Fruit fly (Drosophila melanogaster) whole organism, embryonic: ENCODE data around the gene SP555.

ENCODE experiments used
- Bteb2 ChIP-seq: fragments of 200-800 bp; sonication (Bioruptor generic); optimal IDR thresholded peaks from 2 replicates; lab custom pipeline; 2016; ENCODE audit warnings: missing biosample characterization, missing genetic modification characterization
- CG10979 ChIP-seq: fragments of 200-800 bp; sonication (Bioruptor generic); optimal IDR thresholded peaks from 2 replicates; lab custom pipeline; 2018; ENCODE audit warnings: missing biosample characterization, mild to moderate bottlenecking, missing genetic modification characterization, moderate library complexity
- CG14441 ChIP-seq: fragments of 200-800 bp; sonication (Bioruptor generic); IDR thresholded peaks from 2 replicates; pipeline ENCODE4 v1.3.6; 2022; ENCODE audit warnings: missing biosample characterization, missing genetic modification characterization
- CG15514 ChIP-seq: fragments of 200-800 bp; sonication (Bioruptor generic); optimal IDR thresholded peaks from 3 replicates; lab custom pipeline; 2017; ENCODE audit warnings: missing biosample characterization, missing genetic modification characterization, mild to moderate bottlenecking, moderate library complexity, missing genetic modification reagents
- CG15696 ChIP-seq: fragments of 200-800 bp; sonication (Bioruptor generic); optimal IDR thresholded peaks from 2 replicates; lab custom pipeline; 2019; ENCODE audit warnings: missing biosample characterization, mild to moderate bottlenecking, missing genetic modification characterization, moderate library complexity
- CG17912 ChIP-seq: fragments of 200-800 bp; sonication (Bioruptor generic); optimal IDR thresholded peaks from 2 replicates; lab custom pipeline; 2018; ENCODE audit warnings: missing biosample characterization, mild to moderate bottlenecking, missing genetic modification characterization
- CG18262 ChIP-seq: fragments of 200-800 bp; optimal IDR thresholded peaks from 3 replicates; lab custom pipeline; 2019; ENCODE audit warnings: missing biosample characterization, mild to moderate bottlenecking, missing genetic modification characterization, moderate library complexity
- CG18476 ChIP-seq: fragments of 200-800 bp; sonication (Bioruptor generic); optimal IDR thresholded peaks from 2 replicates; lab custom pipeline; 2016; ENCODE audit warnings: missing biosample characterization, mild to moderate bottlenecking, missing genetic modification characterization
- CG2116 ChIP-seq: fragments of 200-800 bp; sonication (Bioruptor generic); optimal IDR thresholded peaks from 3 replicates; lab custom pipeline; 2018; ENCODE audit warnings: missing biosample characterization, mild to moderate bottlenecking, missing genetic modification characterization
- CG33557 ChIP-seq: fragments of 200-800 bp; sonication (Bioruptor generic); optimal IDR thresholded peaks from 2 replicates; lab custom pipeline; 2019; ENCODE audit warnings: missing biosample characterization, mild to moderate bottlenecking, missing genetic modification characterization, moderate library complexity
- CG4424 ChIP-seq: fragments of 200-800 bp; sonication (Bioruptor generic); optimal IDR thresholded peaks from 3 replicates; lab custom pipeline; 2016; ENCODE audit warnings: missing biosample characterization, missing genetic modification characterization
- CG4617 ChIP-seq: fragments of 200-800 bp; sonication (Bioruptor generic); optimal IDR thresholded peaks from 3 replicates; lab custom pipeline; 2016; ENCODE audit warnings: missing biosample characterization, missing genetic modification characterization, borderline replicate concordance
- CG5245 ChIP-seq: fragments of 200-800 bp; sonication (Bioruptor generic); optimal IDR thresholded peaks from 3 replicates; lab custom pipeline; 2016; ENCODE audit warnings: missing biosample characterization, missing genetic modification characterization
- CG6654 ChIP-seq: fragments of 200-800 bp; sonication (Bioruptor generic); optimal IDR thresholded peaks from 2 replicates; lab custom pipeline; 2017; ENCODE audit warnings: missing biosample characterization, mild to moderate bottlenecking, missing genetic modification characterization
- CG7839 ChIP-seq: fragments of 200-800 bp; sonication (Bioruptor generic); optimal IDR thresholded peaks from 3 replicates; lab custom pipeline; 2018; ENCODE audit warnings: missing biosample characterization, mild to moderate bottlenecking, missing genetic modification characterization, moderate library complexity
- CG8944 ChIP-seq: fragments of 200-800 bp; sonication (Bioruptor generic); optimal IDR thresholded peaks from 3 replicates; lab custom pipeline; 2016; ENCODE audit warnings: missing biosample characterization, missing genetic modification characterization
- CG9797 ChIP-seq: fragments of 200-800 bp; sonication (Bioruptor generic); optimal IDR thresholded peaks from 3 replicates; lab custom pipeline; 2018; ENCODE audit warnings: missing biosample characterization, mild to moderate bottlenecking, missing genetic modification characterization
- Dp ChIP-seq: fragments of 200-800 bp; sonication (Bioruptor generic); optimal IDR thresholded peaks from 2 replicates; lab custom pipeline; 2018; ENCODE audit warnings: missing biosample characterization, mild to moderate bottlenecking, missing genetic modification characterization, moderate library complexity
- Dref ChIP-seq: fragments of 200-800 bp; sonication (Bioruptor generic); IDR thresholded peaks from 2 replicates; pipeline ENCODE4 v1.3.6; 2022; ENCODE audit warnings: missing biosample characterization, missing genetic modification characterization
- Gsc ChIP-seq: fragments of 200-800 bp; sonication (Bioruptor generic); IDR thresholded peaks from 2 replicates; pipeline ENCODE4 v1.3.6; 2022; ENCODE audit warnings: missing biosample characterization, missing genetic modification characterization
- HLH54F ChIP-seq: fragments of 200-800 bp; sonication (Bioruptor generic); optimal IDR thresholded peaks from 3 replicates; lab custom pipeline; 2016; ENCODE audit warnings: missing biosample characterization, missing genetic modification characterization
- Hand ChIP-seq: fragments of 200-800 bp; sonication (Bioruptor generic); optimal IDR thresholded peaks from 2 replicates; lab custom pipeline; 2017; ENCODE audit warnings: mild to moderate bottlenecking, missing biosample characterization, missing genetic modification reagents, missing genetic modification characterization
- Hr51 ChIP-seq, 2 experiments: fragments of 200-800 bp; sonication (Bioruptor generic); optimal IDR thresholded peaks; 2 replicates in 1 of 2; 3 replicates in 1 of 2; lab custom pipeline; 2016 to 2018; ENCODE audit warnings: missing biosample characterization in 2 of 2, missing genetic modification characterization in 2 of 2, mild to moderate bottlenecking in 1 of 2, moderate library complexity in 1 of 2
- Lhr ChIP-seq: fragments of 200-800 bp; sonication (Bioruptor generic); optimal IDR thresholded peaks from 3 replicates; lab custom pipeline; 2017; ENCODE audit warnings: mild to moderate bottlenecking, missing biosample characterization, missing genetic modification reagents, missing genetic modification characterization
- Lim3 ChIP-seq: fragments of 200-800 bp; sonication (Bioruptor generic); IDR thresholded peaks from 2 replicates; pipeline ENCODE4 v1.3.6; 2022; ENCODE audit warnings: missing biosample characterization, missing genetic modification characterization
- Mes4 ChIP-seq: fragments of 200-800 bp; sonication (Bioruptor generic); optimal IDR thresholded peaks from 2 replicates; lab custom pipeline; 2016; ENCODE audit warnings: missing biosample characterization, missing genetic modification characterization
- PHDP ChIP-seq: fragments of 200-800 bp; sonication (Bioruptor generic); optimal IDR thresholded peaks from 3 replicates; lab custom pipeline; 2018; ENCODE audit warnings: missing biosample characterization, mild to moderate bottlenecking, missing genetic modification characterization, moderate library complexity
- Ptx1 ChIP-seq: fragments of 200-800 bp; sonication (Bioruptor generic); IDR thresholded peaks from 2 replicates; pipeline ENCODE4 v1.3.6; 2022; ENCODE audit warnings: missing biosample characterization, missing genetic modification characterization
- Rx ChIP-seq: fragments of 200-800 bp; sonication (Bioruptor generic); IDR thresholded peaks from 2 replicates; pipeline ENCODE4 v1.3.6; 2022; ENCODE audit warnings: missing biosample characterization, missing genetic modification characterization
- Usf ChIP-seq: fragments of 200-800 bp; sonication (Bioruptor generic); optimal IDR thresholded peaks from 2 replicates; lab custom pipeline; 2017; ENCODE audit warnings: missing genotype, missing biosample characterization, missing genetic modification characterization
- YL-1 ChIP-seq: fragments of 200-800 bp; sonication (Bioruptor generic); optimal IDR thresholded peaks from 3 replicates; lab custom pipeline; 2017; ENCODE audit warnings: missing biosample characterization, mild to moderate bottlenecking, missing genetic modification characterization
- abd-A ChIP-seq: fragments of 200-800 bp; sonication (Bioruptor generic); optimal IDR thresholded peaks from 3 replicates; lab custom pipeline; 2019; ENCODE audit warnings: missing biosample characterization, mild to moderate bottlenecking, missing genetic modification characterization, moderate library complexity
- aop ChIP-seq: fragments of 200-800 bp; sonication (Bioruptor generic); IDR thresholded peaks from 2 replicates; pipeline ENCODE4 v1.3.6; 2022; ENCODE audit warnings: missing biosample characterization, missing genetic modification characterization
- btn ChIP-seq: fragments of 200-800 bp; sonication (Bioruptor generic); optimal IDR thresholded peaks from 2 replicates; lab custom pipeline; 2016; ENCODE audit warnings: missing biosample characterization, missing genetic modification characterization
- chn ChIP-seq: fragments of 200-800 bp; sonication (Bioruptor generic); optimal IDR thresholded peaks from 2 replicates; lab custom pipeline; 2016; ENCODE audit warnings: missing biosample characterization, missing genetic modification characterization
- ci ChIP-seq: fragments of 200-800 bp; sonication (Bioruptor generic); IDR thresholded peaks from 3 replicates; pipeline ENCODE4 v1.3.6; 2022; ENCODE audit warnings: missing biosample characterization, missing genetic modification characterization
- ewg ChIP-seq: fragments of 200-800 bp; sonication (Bioruptor generic); optimal IDR thresholded peaks from 3 replicates; lab custom pipeline; 2017; ENCODE audit warnings: mild to moderate bottlenecking, missing biosample characterization, missing genetic modification reagents, missing genetic modification characterization
- eyg ChIP-seq: fragments of 200-800 bp; sonication (Bioruptor generic); optimal IDR thresholded peaks from 3 replicates; lab custom pipeline; 2016; ENCODE audit warnings: missing biosample characterization, missing genetic modification characterization
- fd3F ChIP-seq: fragments of 200-800 bp; sonication (Bioruptor generic); optimal IDR thresholded peaks from 2 replicates; lab custom pipeline; 2018; ENCODE audit warnings: missing biosample characterization, mild to moderate bottlenecking, missing genetic modification characterization, moderate library complexity
- fd64A ChIP-seq: fragments of 200-800 bp; sonication (Bioruptor generic); optimal IDR thresholded peaks from 3 replicates; lab custom pipeline; 2018; ENCODE audit warnings: missing biosample characterization, mild to moderate bottlenecking, missing genetic modification characterization
- gem ChIP-seq: fragments of 200-800 bp; sonication (Bioruptor generic); optimal IDR thresholded peaks from 2 replicates; lab custom pipeline; 2019; ENCODE audit warnings: missing biosample characterization, mild to moderate bottlenecking, missing genetic modification characterization, moderate library complexity
- grau ChIP-seq: fragments of 200-800 bp; optimal IDR thresholded peaks from 3 replicates; lab custom pipeline; 2019; ENCODE audit warnings: missing biosample characterization, mild to moderate bottlenecking, missing genetic modification characterization, moderate library complexity
- insv ChIP-seq, 2 experiments: fragments of 200-800 bp; sonication (Bioruptor generic); optimal IDR thresholded peaks; 3 replicates each; lab custom pipeline; 2016 to 2018; ENCODE audit warnings: missing biosample characterization in 2 of 2, missing genetic modification characterization in 2 of 2
- oc ChIP-seq: fragments of 200-800 bp; sonication (Bioruptor generic); optimal IDR thresholded peaks from 2 replicates; lab custom pipeline; 2018; ENCODE audit warnings: missing biosample characterization, mild to moderate bottlenecking, missing genetic modification characterization, moderate library complexity
- sim ChIP-seq: fragments of 200-800 bp; sonication (Bioruptor generic); IDR thresholded peaks from 2 replicates; pipeline ENCODE4 v1.3.6; 2022; ENCODE audit warnings: missing biosample characterization, missing genetic modification characterization
- sima ChIP-seq: fragments of 200-800 bp; sonication (Bioruptor generic); optimal IDR thresholded peaks from 2 replicates; lab custom pipeline; 2016; ENCODE audit warnings: missing biosample characterization, missing genetic modification characterization
- slbo ChIP-seq: fragments of 200-800 bp; sonication (Bioruptor generic); IDR thresholded peaks from 2 replicates; pipeline ENCODE4 v1.3.6; 2022; ENCODE audit warnings: missing biosample characterization, missing genetic modification characterization
- vvl ChIP-seq: fragments of 200-800 bp; sonication (Bioruptor generic); IDR thresholded peaks from 2 replicates; pipeline ENCODE4 v1.3.6; 2022; ENCODE audit warnings: missing biosample characterization, missing genetic modification characterization
- wdn ChIP-seq: fragments of 200-800 bp; sonication (Bioruptor generic); IDR thresholded peaks from 2 replicates; pipeline ENCODE4 v1.3.6; 2022; ENCODE audit warnings: missing biosample characterization, missing genetic modification characterization
- zfh2 ChIP-seq: fragments of 200-800 bp; sonication (Bioruptor generic); optimal IDR thresholded peaks from 2 replicates; lab custom pipeline; 2016; ENCODE audit warnings: missing biosample characterization, missing genetic modification characterization

Gene SP555

DNA sequence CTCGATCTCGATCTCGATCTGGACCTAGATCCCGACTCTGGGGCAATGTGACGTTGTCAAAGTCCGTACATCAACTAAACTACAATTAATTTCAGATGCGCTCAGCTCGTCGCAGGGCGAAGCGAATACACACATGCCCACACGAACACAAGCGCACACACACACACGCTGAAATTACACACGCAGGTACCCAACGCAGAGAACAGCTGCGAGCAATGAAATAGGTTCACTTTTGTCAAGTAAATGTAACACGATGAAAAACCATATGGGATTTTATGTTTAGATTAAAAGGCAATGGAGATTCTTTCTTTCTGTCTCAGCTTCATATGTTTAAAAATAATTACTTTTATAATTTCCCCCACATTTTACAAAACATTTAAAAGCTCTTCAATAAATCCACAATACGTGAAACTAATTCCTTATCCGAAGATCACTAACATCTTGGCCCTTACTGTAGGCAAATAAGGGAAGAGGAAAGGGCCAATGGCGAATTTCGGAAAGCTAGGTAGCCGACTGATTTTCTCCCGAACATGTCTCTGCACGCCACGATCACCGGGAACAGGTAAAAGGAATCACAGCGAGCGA, 37.1 kb upstream of the SP555 start (continued):
- TF ChIP-seq CG5245 (GFP tag; lab: Kevin White, UChicago) = peak; percentile 56
- peak; percentile 70 for TF ChIP-seq Rx
- TF ChIP-seq CG17912 (GFP tag; lab: Kevin White, UChicago) = no peak
- no peak for TF ChIP-seq Dp (GFP tag; lab: Kevin White, UChicago)
- peak; percentile 48 for TF ChIP-seq Mes4 (GFP tag; lab: Kevin White, UChicago)
- peak; percentile 67 for TF ChIP-seq CG15514 (GFP tag; lab: Kevin White, UChicago)
- TF ChIP-seq vvl = peak; percentile 88
- TF ChIP-seq HLH54F (GFP tag; lab: Kevin White, UChicago) = peak; percentile 56
- TF ChIP-seq fd3F (GFP tag; lab: Kevin White, UChicago) = peak; percentile 69
- TF ChIP-seq CG15696 (tag; lab: Kevin White, UChicago) = peak; percentile 95
- TF ChIP-seq gem (tag; lab: Kevin White, UChicago) = peak; percentile 94
- TF ChIP-seq chn (GFP tag; lab: Kevin White, UChicago) = peak; percentile 79
- TF ChIP-seq btn (GFP tag; lab: Kevin White, UChicago) = no peak
- TF ChIP-seq CG10979 (tag; lab: Kevin White, UChicago) = peak; percentile 90
- TF ChIP-seq CG4424 (GFP tag; lab: Kevin White, UChicago) = peak; percentile 75
- TF ChIP-seq ci (GFP tag; lab: Robert Waterston, UW) = peak; percentile 84
- peak; percentile 54 for TF ChIP-seq ewg
- peak; percentile 64 for TF ChIP-seq Usf (GFP tag; lab: Kevin White, UChicago)
- peak; percentile 94 for TF ChIP-seq CG18262
- peak; percentile 11 for TF ChIP-seq CG9797
- TF ChIP-seq grau = peak; percentile 68
- TF ChIP-seq fd64A (GFP tag; lab: Kevin White, UChicago) = no peak
- TF ChIP-seq PHDP (tag; lab: Kevin White, UChicago) = peak; percentile 90
- TF ChIP-seq zfh2 (GFP tag; lab: Kevin White, UChicago) = peak; percentile 70
- peak; percentile 23 to 87 for TF ChIP-seq Hr51 (GFP tag; optimal IDR thresholded peaks at IDR 0.05; lab: Kevin White, UChicago)
- no peak for TF ChIP-seq eyg (GFP tag; lab: Kevin White, UChicago)
- peak; percentile 59 for TF ChIP-seq CG2116 (GFP tag; lab: Kevin White, UChicago)
- TF ChIP-seq slbo (GFP tag; lab: Robert Waterston, UW) = peak; percentile 86
- peak; percentile 83 for TF ChIP-seq Ptx1 (GFP tag; lab: Robert Waterston, UW)
- TF ChIP-seq aop (GFP tag; lab: Robert Waterston, UW) = no peak; the same call in 1 of the 2 replicates
- TF ChIP-seq Bteb2 = peak; percentile 59
- TF ChIP-seq Gsc (GFP tag; lab: Robert Waterston, UW) = peak; percentile 50
- peak in 1 of 2 experiments; percentile 47 for TF ChIP-seq insv (GFP tag; optimal IDR thresholded peaks at IDR 0.05; lab: Kevin White, UChicago)
- TF ChIP-seq Hand (GFP tag; lab: Kevin White, UChicago) = peak; percentile 74
- TF ChIP-seq Dref (GFP tag; lab: Robert Waterston, UW) = no peak
- TF ChIP-seq abd-A = peak; percentile 9
- peak; percentile 51 for TF ChIP-seq YL-1 (GFP tag; lab: Kevin White, UChicago)
- peak; percentile 54 for TF ChIP-seq CG6654 (GFP tag; lab: Kevin White, UChicago)
- peak; percentile 44 for TF ChIP-seq CG8944 (GFP tag; lab: Kevin White, UChicago)
- no peak for TF ChIP-seq sima
- TF ChIP-seq sim (GFP tag; lab: Robert Waterston, UW) = peak; percentile 50; the same call in 1 of the 2 replicates
- peak; percentile 96 for TF ChIP-seq CG33557
- peak; percentile 34 for TF ChIP-seq CG4617
- TF ChIP-seq Lhr (GFP tag; lab: Kevin White, UChicago) = peak; percentile 40
- peak; percentile 58 for TF ChIP-seq wdn (GFP tag; lab: Robert Waterston, UW)
- peak; percentile 88 for TF ChIP-seq CG7839 (tag; lab: Kevin White, UChicago)
- TF ChIP-seq Lim3 (GFP tag; lab: Robert Waterston, UW) = no peak; the same call in 1 of the 2 replicates
- peak; percentile 80 for TF ChIP-seq CG14441 (GFP tag; lab: Robert Waterston, UW)
- peak; percentile 78 for TF ChIP-seq CG18476 (GFP tag; lab: Kevin White, UChicago)
- TF ChIP-seq oc (tag; lab: Kevin White, UChicago) = peak; percentile 42
